Worm (Caenorhabditis elegans) whole organism, young adult: ENCODE data around the gene F23D12.3.

Source experiments
- C17E4.6 ChIP-seq: fragments of 200-800 bp; sonication (Bioruptor generic); IDR thresholded peaks from 2 replicates; pipeline ENCODE4 v1.3.6; 2022; ENCODE audit warnings: missing genetic modification reagents, missing genetic modification characterization, missing compliant biosample characterization
- F22D6.2 ChIP-seq: sonication (generic microtip); optimal IDR thresholded peaks from 2 replicates; lab custom pipeline; 2016; ENCODE audit warnings: mild to moderate bottlenecking, missing genetic modification characterization, missing compliant biosample characterization
- F23B12.7 ChIP-seq: sonication (generic microtip); optimal IDR thresholded peaks from 2 replicates; lab custom pipeline; 2017; ENCODE audit warnings: missing genetic modification characterization, mild to moderate bottlenecking, missing compliant biosample characterization, antibody characterized with exemption, moderate library complexity; ENCODE audit not compliant: insufficient read depth
- F55B11.4 ChIP-seq: sonication (generic microtip); optimal IDR thresholded peaks from 2 replicates; lab custom pipeline; 2016; ENCODE audit warnings: missing compliant biosample characterization, missing genetic modification characterization, borderline replicate concordance; ENCODE audit not compliant: insufficient read depth
- F57C9.4 ChIP-seq: sonication (generic microtip); optimal IDR thresholded peaks from 2 replicates; lab custom pipeline; 2017; ENCODE audit warnings: mild to moderate bottlenecking, missing genetic modification characterization, missing compliant biosample characterization
- K11D2.4 ChIP-seq: fragments of 200-800 bp; sonication (Bioruptor generic); IDR thresholded peaks from 2 replicates; pipeline ENCODE4 v1.3.6; 2022; ENCODE audit warnings: missing genetic modification reagents, missing genetic modification characterization, missing compliant biosample characterization
- Y56A3A.18 ChIP-seq: fragments of 200-800 bp; sonication (Bioruptor generic); IDR thresholded peaks from 2 replicates; pipeline ENCODE4 v1.3.6; 2022; ENCODE audit warnings: missing genetic modification reagents, missing genetic modification characterization, missing compliant biosample characterization
- Y67H2A.10 ChIP-seq: fragments of 200-800 bp; sonication (Bioruptor generic); conservative IDR thresholded peaks from 2 replicates; pipeline ENCODE4 v1.3.6; 2022; ENCODE audit warnings: missing genetic modification reagents, missing genetic modification characterization, missing compliant biosample characterization
- Y95B8A.8 ChIP-seq: fragments of 200-800 bp; sonication (Bioruptor generic); IDR thresholded peaks from 2 replicates; pipeline ENCODE4 v1.3.6; 2022; ENCODE audit warnings: missing genetic modification reagents, missing genetic modification characterization, missing compliant biosample characterization
- akir-1 ChIP-seq: fragments of 200-800 bp; sonication (Bioruptor generic); optimal IDR thresholded peaks from 2 replicates; lab custom pipeline; 2018; ENCODE audit warnings: mild to moderate bottlenecking, missing genetic modification characterization, moderate library complexity, missing compliant biosample characterization
- bed-1 ChIP-seq: fragments of 200-800 bp; sonication (Bioruptor generic); IDR thresholded peaks from 2 replicates; pipeline ENCODE4 v1.3.6; 2022; ENCODE audit warnings: missing genetic modification reagents, missing genetic modification characterization, missing compliant biosample characterization
- ccch-3 ChIP-seq: fragments of 200-800 bp; sonication (Bioruptor generic); optimal IDR thresholded peaks from 2 replicates; lab custom pipeline; 2018; ENCODE audit warnings: mild to moderate bottlenecking, missing genetic modification characterization, missing compliant biosample characterization
- ceh-100 ChIP-seq: fragments of 200-800 bp; sonication (Bioruptor generic); IDR thresholded peaks from 2 replicates; pipeline ENCODE4 v1.3.6; 2022; ENCODE audit warnings: missing genetic modification reagents, missing genetic modification characterization, missing compliant biosample characterization
- ceh-40 ChIP-seq: fragments of 200-800 bp; sonication (Bioruptor generic); IDR thresholded peaks from 2 replicates; pipeline ENCODE4 v1.3.6; 2022; ENCODE audit warnings: missing genetic modification characterization, missing compliant biosample characterization
- ceh-58 ChIP-seq: fragments of 200-800 bp; sonication (Bioruptor generic); IDR thresholded peaks from 2 replicates; pipeline ENCODE4 v1.3.6; 2022; ENCODE audit warnings: missing genetic modification characterization, missing compliant biosample characterization
- ceh-79 ChIP-seq: sonication (generic microtip); optimal IDR thresholded peaks from 2 replicates; lab custom pipeline; 2017; ENCODE audit warnings: mild to moderate bottlenecking, missing genetic modification characterization, missing compliant biosample characterization
- ceh-91 ChIP-seq: fragments of 200-800 bp; sonication (Bioruptor generic); IDR thresholded peaks from 2 replicates; pipeline ENCODE4 v1.3.6; 2022; ENCODE audit warnings: missing genetic modification reagents, missing genetic modification characterization, missing compliant biosample characterization
- die-1 ChIP-seq: sonication (generic microtip); optimal IDR thresholded peaks from 2 replicates; lab custom pipeline; 2016; ENCODE audit warnings: missing genotype, mild to moderate bottlenecking, missing genetic modification characterization, missing compliant biosample characterization
- dpl-1 ChIP-seq: fragments of 150-350 bp; optimal IDR thresholded peaks from 2 replicates; lab custom pipeline; 2014; ENCODE audit warnings: missing biosample characterization, missing genetic modification reagents, missing genetic modification characterization
- efl-1 ChIP-seq: fragments of 150-350 bp; optimal IDR thresholded peaks from 2 replicates; lab custom pipeline; 2014; ENCODE audit warnings: missing biosample characterization, missing genetic modification reagents, missing genetic modification characterization
- egl-44 ChIP-seq: fragments of 200-800 bp; sonication (Bioruptor generic); IDR thresholded peaks from 2 replicates; pipeline ENCODE4 v1.3.6; 2022; ENCODE audit warnings: missing genetic modification reagents, missing genetic modification characterization, missing compliant biosample characterization
- lag-1 ChIP-seq: fragments of 200-800 bp; sonication (Bioruptor generic); IDR thresholded peaks from 2 replicates; pipeline ENCODE4 v1.3.6; 2022; ENCODE audit warnings: missing genetic modification reagents, missing genetic modification characterization, missing compliant biosample characterization
- lin-26 ChIP-seq: fragments of 200-800 bp; sonication (Bioruptor generic); IDR thresholded peaks from 2 replicates; pipeline ENCODE4 v1.3.6; 2022; ENCODE audit warnings: missing genetic modification reagents, missing genetic modification characterization, missing compliant biosample characterization
- lir-1 ChIP-seq: fragments of 200-800 bp; sonication (Bioruptor generic); conservative IDR thresholded peaks from 2 replicates; pipeline ENCODE4 v1.3.6; 2022; ENCODE audit warnings: missing genetic modification reagents, missing genetic modification characterization, missing compliant biosample characterization
- nfya-1 ChIP-seq: sonication (generic microtip); optimal IDR thresholded peaks from 2 replicates; lab custom pipeline; 2017; ENCODE audit warnings: antibody characterized with exemption, missing compliant biosample characterization, missing genetic modification characterization, borderline replicate concordance; ENCODE audit not compliant: insufficient read depth
- pbrm-1 ChIP-seq: fragments of 200-800 bp; sonication (Bioruptor generic); IDR thresholded peaks from 2 replicates; pipeline ENCODE4 v1.3.6; 2022; ENCODE audit warnings: missing genetic modification reagents, missing genetic modification characterization, missing compliant biosample characterization
- repo-1 ChIP-seq: sonication (generic microtip); optimal IDR thresholded peaks from 2 replicates; lab custom pipeline; 2017; ENCODE audit warnings: mild to moderate bottlenecking, missing genetic modification characterization, missing compliant biosample characterization
- rpc-1 ChIP-seq, 2 experiments: fragments of 150-350 bp in 1 of 2; sonication (generic microtip) in 1 of 2; optimal IDR thresholded peaks; 2 replicates each; lab custom pipeline; 2014 to 2018; ENCODE audit warnings: missing biosample characterization in 1 of 2, missing genetic modification characterization in 1 of 2, missing genetic modification reagents in 1 of 2, missing genotype in 1 of 2
- sdz-38 ChIP-seq: sonication (generic microtip); optimal IDR thresholded peaks from 2 replicates; lab custom pipeline; 2016; ENCODE audit warnings: missing genotype, missing genetic modification characterization, missing compliant biosample characterization
- snpc-3.4 ChIP-seq: sonication (generic microtip); optimal IDR thresholded peaks from 2 replicates; lab custom pipeline; 2017; ENCODE audit warnings: missing genetic modification characterization, mild to moderate bottlenecking, missing compliant biosample characterization, antibody characterized with exemption, moderate library complexity, missing genotype, missing genetic modification reagents
- tbx-9 ChIP-seq: sonication (generic microtip); optimal IDR thresholded peaks from 2 replicates; lab custom pipeline; 2016; ENCODE audit warnings: borderline replicate concordance, missing genetic modification characterization, inconsistent platforms, missing compliant biosample characterization
- unc-130 ChIP-seq: sonication (generic microtip); optimal IDR thresholded peaks from 2 replicates; lab custom pipeline; 2016; ENCODE audit warnings: missing genetic modification reagents, missing genetic modification characterization, missing compliant biosample characterization
- ztf-22 ChIP-seq: fragments of 200-800 bp; sonication (Bioruptor generic); optimal IDR thresholded peaks from 2 replicates; lab custom pipeline; 2018; ENCODE audit warnings: mild to moderate bottlenecking, missing genetic modification characterization, moderate library complexity, missing compliant biosample characterization
- ztf-25 ChIP-seq: fragments of 200-800 bp; sonication (Bioruptor generic); IDR thresholded peaks from 2 replicates; pipeline ENCODE4 v1.3.6; 2022; ENCODE audit warnings: missing genetic modification reagents, missing genetic modification characterization, missing compliant biosample characterization

Gene F23D12.3

DNA sequence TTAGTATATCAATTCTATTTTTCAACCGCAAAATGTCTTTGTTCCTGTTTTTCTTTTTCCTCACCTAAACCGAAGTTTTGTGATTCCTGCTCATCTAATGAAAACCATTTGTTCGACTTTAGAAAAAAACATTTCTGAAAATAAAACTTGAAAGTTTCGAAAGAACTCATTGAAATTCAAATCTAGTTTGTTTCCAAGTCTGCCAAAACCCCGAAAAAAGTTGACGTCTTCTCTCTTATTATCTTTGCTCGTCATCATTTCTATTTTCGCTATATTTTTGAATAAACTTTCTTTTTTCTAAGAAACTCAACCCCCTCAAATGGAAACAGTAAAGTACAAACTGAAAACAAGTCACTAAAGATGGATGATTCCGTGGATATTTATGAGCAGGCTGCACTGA lies 36.6 kb upstream of the F23D12.3 start, which contains the start of gene frpr-17:
Gene frpr-17 (plus strand): TSS at position 301 of the 400 bp plus-strand sequence.
- no peak for TF ChIP-seq rpc-1 (optimal IDR thresholded peaks at IDR 0.05; lab: Kevin White, UChicago)
- TF ChIP-seq rpc-1 (tag; optimal IDR thresholded peaks at IDR 0.05; lab: Kevin White, UChicago) = no peak
- TF ChIP-seq lin-26 (GFP tag; lab: Robert Waterston, UW) = no peak
- no peak for TF ChIP-seq repo-1
- no peak for TF ChIP-seq ccch-3 (GFP tag; lab: Kevin White, UChicago)
- no peak for TF ChIP-seq F23B12.7 (tag; lab: Kevin White, UChicago)
- TF ChIP-seq unc-130 = no peak
- no peak for TF ChIP-seq lir-1
- TF ChIP-seq ceh-58 (GFP tag; lab: Robert Waterston, UW) = no peak
- no peak for TF ChIP-seq F22D6.2 (tag; lab: Kevin White, UChicago)
- TF ChIP-seq sdz-38 (tag; lab: Kevin White, UChicago) = no peak
- no peak for TF ChIP-seq tbx-9 (tag; lab: Kevin White, UChicago)
- TF ChIP-seq akir-1 (GFP tag; lab: Kevin White, UChicago) = no peak

DNA sequence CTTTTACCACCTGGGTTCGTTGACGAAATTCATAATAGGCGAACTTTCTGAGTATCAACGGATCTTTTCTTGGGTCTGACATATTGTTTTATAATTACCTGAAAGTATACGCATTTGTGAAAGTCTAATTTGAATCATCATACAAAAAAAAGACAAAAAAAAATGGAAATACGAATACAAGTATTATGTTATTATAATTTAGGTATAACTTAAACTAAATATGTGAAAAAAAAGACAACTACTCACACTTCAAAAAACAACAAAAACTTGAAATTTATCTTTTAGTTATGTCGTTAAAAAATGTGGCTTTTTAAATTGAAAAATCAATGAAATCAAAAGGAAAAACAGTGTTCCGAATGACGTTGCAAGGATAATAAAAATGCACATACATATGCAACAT lies 29.6 kb upstream of the F23D12.3 start, which contains the start of gene fbxa-179:
Gene fbxa-179 (minus strand): TSS at position 101 of the 400 bp plus-strand sequence.
- no peak for TF ChIP-seq Y56A3A.18 (GFP tag; lab: Robert Waterston, UW)
- no peak for TF ChIP-seq Y95B8A.8 (GFP tag; lab: Robert Waterston, UW)
- no peak for TF ChIP-seq ceh-91 (GFP tag; lab: Robert Waterston, UW)
- TF ChIP-seq egl-44 = no peak
- no peak for TF ChIP-seq F55B11.4 (tag; lab: Kevin White, UChicago)
- no peak for TF ChIP-seq ceh-100
- no peak for TF ChIP-seq K11D2.4
- no peak for TF ChIP-seq ztf-25 (GFP tag; lab: Robert Waterston, UW)
- TF ChIP-seq F22D6.2 (tag; lab: Kevin White, UChicago) = no peak
- TF ChIP-seq ccch-3 (GFP tag; lab: Kevin White, UChicago) = no peak
- TF ChIP-seq lag-1 (GFP tag; lab: Robert Waterston, UW) = no peak
- TF ChIP-seq ceh-79 (tag; lab: Kevin White, UChicago) = no peak
- no peak for TF ChIP-seq bed-1
- TF ChIP-seq efl-1 (GFP tag; lab: Kevin White, UChicago) = no peak
- TF ChIP-seq dpl-1 = no peak
- no peak for TF ChIP-seq ztf-22
- TF ChIP-seq pbrm-1 (GFP tag; lab: Robert Waterston, UW) = no peak
- TF ChIP-seq C17E4.6 (GFP tag; lab: Robert Waterston, UW) = no peak

ce11 chrX:14415641-14416040 lies 26.8 kb upstream of the F23D12.3 start, which contains the start of gene F23D12.10:
Gene F23D12.10, minus strand, starts transcription at chrX:14415741.
- TF ChIP-seq ccch-3 (GFP tag; lab: Kevin White, UChicago) = no peak
- no peak for TF ChIP-seq die-1 (tag; lab: Kevin White, UChicago)
- TF ChIP-seq ceh-40 (GFP tag; lab: Robert Waterston, UW) = no peak
- no peak for TF ChIP-seq Y67H2A.10 (GFP tag; lab: Robert Waterston, UW)
- TF ChIP-seq snpc-3.4 (tag; lab: Kevin White, UChicago) = no peak
- TF ChIP-seq F57C9.4 (tag; lab: Kevin White, UChicago) = no peak

ce11 chrX:14421529-14421982 lies 20.9 kb upstream of the F23D12.3 start, which contains the start of gene F23D12.2:
Gene F23D12.2, minus strand, starts transcription at chrX:14421579.
- TF ChIP-seq nfya-1 (tag; lab: Kevin White, UChicago) (no peak), efl-1 (GFP tag; lab: Kevin White, UChicago) (peak; percentile 53)
